Fruit fly (Drosophila melanogaster): ENCODE results near the gene CG15506.

DNA sequence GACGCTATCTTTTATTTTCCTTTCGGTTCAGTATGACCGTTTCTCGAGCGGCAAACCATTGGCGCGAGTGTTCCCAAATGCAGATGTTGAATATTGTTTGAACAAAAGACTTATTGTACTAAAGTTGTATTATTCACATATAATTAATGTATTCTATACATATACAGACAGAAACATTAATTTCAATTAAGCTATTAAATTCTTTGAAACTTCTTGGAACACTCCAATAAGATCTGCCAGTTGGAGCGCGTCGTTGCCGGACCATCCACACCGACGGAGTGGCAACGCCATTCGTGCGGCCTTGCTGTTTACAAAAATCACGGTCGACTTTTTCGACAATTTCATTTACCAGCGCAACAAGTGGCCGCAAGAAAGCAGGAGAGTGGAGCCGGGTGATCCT is 26.6 kb downstream of the CG15506 start, which contains the start of the genes Wdr24 and IntS11:
- TF ChIP-seq CG8478 (optimal IDR thresholded peaks at IDR 0.05) (no peak), CTCF (optimal IDR thresholded peaks at IDR 0.05) (peak; percentile 18 to 55)
